Fruit fly (Drosophila melanogaster) Kc167 (cell line): Measurements from ENCODE around the gene sun.

Experiments
- Sin3A ChIP-seq: fragments of >200 bp; optimal IDR thresholded peaks from 2 replicates; lab custom pipeline; 2018; ENCODE audit warnings: missing external identifiers
- h ChIP-seq: fragments of >200 bp; optimal IDR thresholded peaks from 3 replicates; lab custom pipeline; 2018; ENCODE audit warnings: missing external identifiers
- insv ChIP-seq: fragments of >200 bp; optimal IDR thresholded peaks from 3 replicates; lab custom pipeline; 2018; ENCODE audit warnings: missing external identifiers
- psq ChIP-seq: fragments of >200 bp; optimal IDR thresholded peaks from 2 replicates; lab custom pipeline; 2017; ENCODE audit warnings: missing external identifiers

dm6 chrX:15859869-15860268 lies 10.8 kb upstream of the sun start, which contains the start of gene Gbeta13F:
- no peak for TF ChIP-seq insv
- TF ChIP-seq h (lab: Kevin White, UChicago): no peak
- TF ChIP-seq Sin3A (lab: Kevin White, UChicago): no peak
- TF ChIP-seq psq (lab: Kevin White, UChicago): no peak
